Fruit fly (Drosophila melanogaster): ENCODE results near the gene CG34161.

CG34161 gene

DNA sequence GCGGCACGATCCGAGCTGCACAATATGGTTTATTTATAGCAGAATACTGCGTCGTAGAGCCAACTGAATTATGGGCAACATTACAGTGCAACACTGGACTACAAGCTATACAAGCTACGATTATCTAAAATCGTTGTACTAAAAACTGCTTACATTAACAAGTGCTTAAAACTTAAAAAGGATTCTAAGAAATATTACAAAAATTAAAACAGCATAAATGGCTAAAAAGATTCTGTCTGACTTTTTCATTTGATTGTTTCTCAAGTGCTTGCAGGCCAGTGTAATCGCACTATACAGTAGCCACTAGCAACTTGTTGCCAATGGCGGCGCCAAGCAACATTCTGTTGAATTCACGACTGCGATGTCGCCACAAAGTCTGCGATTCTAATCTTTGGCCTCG is 35.3 kb upstream of the CG34161 start (continued):
- no peak for TF ChIP-seq TFAM (GFP tag; optimal IDR thresholded peaks at IDR 0.05)
- peak; percentile 54 for TF ChIP-seq Atf3 (GFP tag; optimal IDR thresholded peaks at IDR 0.05)
- TF ChIP-seq NC2α (GFP tag; optimal IDR thresholded peaks at IDR 0.05), result no peak
- peak; percentile 44 for TF ChIP-seq pb (GFP tag; optimal IDR thresholded peaks at IDR 0.05)
- no peak for TF ChIP-seq amos (GFP tag; IDR thresholded peaks at IDR 0.05; ENCODE audit: partially characterized antibody)
- TF ChIP-seq CG17912 (GFP tag; optimal IDR thresholded peaks at IDR 0.05), result no peak
- peak; percentile 52 for TF ChIP-seq esg (GFP tag; conservative IDR thresholded peaks at IDR 0.05)
- TF ChIP-seq Med (GFP tag), result peak; percentile 94
- TF ChIP-seq CG30431 (GFP tag; optimal IDR thresholded peaks at IDR 0.05), result peak; percentile 34
- TF ChIP-seq Ravus (GFP tag; IDR thresholded peaks at IDR 0.05), result peak; percentile 16
- peak; percentile 84 for TF ChIP-seq chm (GFP tag; IDR thresholded peaks at IDR 0.05)
- peak; percentile 46; the same call in 1 of the 2 replicates for TF ChIP-seq CG14014 (GFP tag; IDR thresholded peaks at IDR 0.05)
- peak; percentile 32 for TF ChIP-seq nerfin-1 (tag; optimal IDR thresholded peaks at IDR 0.05)
- TF ChIP-seq Eip74EF (GFP tag; optimal IDR thresholded peaks at IDR 0.05), result peak in 1 of 2 experiments; percentile 63
- TF ChIP-seq CG15073 (GFP tag; optimal IDR thresholded peaks at IDR 0.05), result no peak
- TF ChIP-seq tx (GFP tag; optimal IDR thresholded peaks at IDR 0.05), result peak; percentile 28
- TF ChIP-seq CG3407 (GFP tag; optimal IDR thresholded peaks at IDR 0.05), result peak; percentile 72
- TF ChIP-seq HLH54F (GFP tag; optimal IDR thresholded peaks at IDR 0.05), result no peak
- TF ChIP-seq Nf-YA (GFP tag; IDR thresholded peaks at IDR 0.05), result no peak
- TF ChIP-seq vnd (GFP tag; IDR thresholded peaks at IDR 0.05; ENCODE audit: partially characterized antibody), result no peak
- peak; percentile 40 for TF ChIP-seq Lhr (GFP tag; optimal IDR thresholded peaks at IDR 0.05)
- no peak for TF ChIP-seq CG13287 (GFP tag; IDR thresholded peaks at IDR 0.05; ENCODE audit: partially characterized antibody)
- peak; percentile 75; the same call in 1 of the 2 replicates for TF ChIP-seq Rfx (GFP tag; IDR thresholded peaks at IDR 0.05)
- no peak for TF ChIP-seq CG3995 (GFP tag; optimal IDR thresholded peaks at IDR 0.05)
- no peak for TF ChIP-seq lov (optimal IDR thresholded peaks at IDR 0.05)
- TF ChIP-seq lov (GFP tag; IDR thresholded peaks at IDR 0.05), result peak; percentile 71; the same call in 2 of the 3 replicates
- TF ChIP-seq sc (optimal IDR thresholded peaks at IDR 0.05), result no peak
- TF ChIP-seq sc (GFP tag; optimal IDR thresholded peaks at IDR 0.05), result peak; percentile 61
- TF ChIP-seq ranshi (GFP tag; IDR thresholded peaks at IDR 0.05), result peak; percentile 73
- peak; percentile 57; the same call in 1 of the 2 replicates for TF ChIP-seq bowl (GFP tag; IDR thresholded peaks at IDR 0.05)
- TF ChIP-seq CG11085 (GFP tag; IDR thresholded peaks at IDR 0.05), result peak; percentile 32; the same call in 1 of the 2 replicates
- TF ChIP-seq CG9437 (GFP tag; optimal IDR thresholded peaks at IDR 0.05), result peak; percentile 34
- no peak for TF ChIP-seq CG5245 (GFP tag; optimal IDR thresholded peaks at IDR 0.05)
- peak; percentile 24 for TF ChIP-seq stwl (tag; optimal IDR thresholded peaks at IDR 0.05)
- TF ChIP-seq CG7556 (GFP tag; optimal IDR thresholded peaks at IDR 0.05), result peak; percentile 64
- TF ChIP-seq B-H2 (GFP tag; optimal IDR thresholded peaks at IDR 0.05), result no peak
- peak; percentile 72 for TF ChIP-seq danr (GFP tag; IDR thresholded peaks at IDR 0.05)
- no peak for TF ChIP-seq CG10431 (GFP tag; optimal IDR thresholded peaks at IDR 0.05)
- TF ChIP-seq Aef1 (GFP tag; IDR thresholded peaks at IDR 0.05), result peak; percentile 75; the same call in 2 of the 3 replicates
- TF ChIP-seq CG34422 (GFP tag; IDR thresholded peaks at IDR 0.05), result peak; percentile 79
- TF ChIP-seq otp (GFP tag; IDR thresholded peaks at IDR 0.05), result 0 out of 3 replicates have a peak, but pooled peaks have one; percentile 63
- TF ChIP-seq HHEX (GFP tag; optimal IDR thresholded peaks at IDR 0.05), result peak; percentile 52
- TF ChIP-seq CG12942 (GFP tag; optimal IDR thresholded peaks at IDR 0.05), result peak; percentile 44
- no peak for TF ChIP-seq kah (GFP tag; optimal IDR thresholded peaks at IDR 0.05)
- TF ChIP-seq CG16815 (GFP tag; optimal IDR thresholded peaks at IDR 0.05), result peak; percentile 45
- peak; percentile 99 for TF ChIP-seq CG11504 (tag; optimal IDR thresholded peaks at IDR 0.05)
- peak; percentile 24 for TF ChIP-seq CrebB (tag; optimal IDR thresholded peaks at IDR 0.05)
- TF ChIP-seq CG4424 (GFP tag; optimal IDR thresholded peaks at IDR 0.05), result peak; percentile 67
- peak; percentile 11 for TF ChIP-seq CG4617 (GFP tag; optimal IDR thresholded peaks at IDR 0.05; ENCODE audit: borderline replicate concordance)
- no peak for TF ChIP-seq Hr78 (GFP tag; optimal IDR thresholded peaks at IDR 0.05)
- no peak for TF ChIP-seq schlank (tag; optimal IDR thresholded peaks at IDR 0.05)

Measured in whole organism, embryonic.